Worm (Caenorhabditis elegans) whole organism, L3 larva: ENCODE results near the gene kcmf-1.

Experiments used
- R02D3.7 ChIP-seq: fragments of 150-350 bp; optimal IDR thresholded peaks from 2 replicates; lab custom pipeline; 2014; ENCODE audit warnings: missing biosample characterization, missing genetic modification characterization
- ama-1 ChIP-seq: fragments of 150-350 bp; optimal IDR thresholded peaks from 2 replicates; lab custom pipeline; 2018
- ceh-28 ChIP-seq: fragments of 150-350 bp; optimal IDR thresholded peaks from 2 replicates; lab custom pipeline; 2014; ENCODE audit warnings: missing biosample characterization, missing genetic modification reagents, missing genetic modification characterization
- ceh-82 ChIP-seq: fragments of 150-350 bp; optimal IDR thresholded peaks from 2 replicates; lab custom pipeline; 2014; ENCODE audit warnings: missing biosample characterization, missing genetic modification characterization
- fos-1 ChIP-seq: fragments of 150-350 bp; optimal IDR thresholded peaks from 2 replicates; lab custom pipeline; 2014; ENCODE audit warnings: missing biosample characterization, missing genetic modification characterization
- hmg-11 ChIP-seq: sonication (generic microtip); optimal IDR thresholded peaks from 2 replicates; lab custom pipeline; 2016; ENCODE audit warnings: missing genetic modification characterization, missing compliant biosample characterization
- nhr-12 ChIP-seq: fragments of 150-350 bp; optimal IDR thresholded peaks from 2 replicates; lab custom pipeline; 2014; ENCODE audit warnings: missing biosample characterization, missing genetic modification characterization
- nhr-77 ChIP-seq: fragments of 150-350 bp; optimal IDR thresholded peaks from 2 replicates; lab custom pipeline; 2014; ENCODE audit warnings: missing biosample characterization, missing genetic modification characterization
- skn-1 ChIP-seq: fragments of 150-350 bp; optimal IDR thresholded peaks from 2 replicates; lab custom pipeline; 2014; ENCODE audit warnings: missing biosample characterization, missing genetic modification characterization
- snpc-4 ChIP-seq: fragments of 150-350 bp; optimal IDR thresholded peaks from 2 replicates; lab custom pipeline; 2014; ENCODE audit warnings: missing biosample characterization, missing genetic modification characterization
- ztf-4 ChIP-seq: fragments of 150-350 bp; optimal IDR thresholded peaks from 2 replicates; lab custom pipeline; 2014; ENCODE audit warnings: missing biosample characterization, missing genetic modification characterization

DNA sequence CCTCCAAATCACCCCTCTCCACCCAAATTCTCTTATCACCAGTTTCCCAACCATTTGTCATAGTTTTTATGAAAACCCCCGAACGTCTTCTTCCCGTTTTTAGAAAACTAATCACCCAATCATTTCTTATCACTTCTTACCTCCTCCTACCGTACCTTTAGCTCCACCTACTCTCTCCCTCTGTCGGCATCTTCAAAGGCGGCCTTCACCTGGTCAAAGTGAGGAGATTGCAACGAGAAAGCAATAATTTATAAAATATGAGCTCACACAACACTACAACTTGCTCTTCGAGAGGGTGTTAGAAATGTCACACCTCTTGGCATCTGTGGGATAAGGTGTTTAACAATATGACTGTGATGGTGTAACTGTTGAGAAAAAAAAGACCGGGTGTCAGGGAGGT, 20.2 kb upstream of the kcmf-1 start:
- TF ChIP-seq ceh-82 (tag; lab: Kevin White, UChicago), result no peak
- TF ChIP-seq nhr-12 (tag; lab: Kevin White, UChicago), result no peak
- no peak for TF ChIP-seq ama-1 (lab: Kevin White, UChicago)
- TF ChIP-seq R02D3.7 (tag; lab: Kevin White, UChicago), result no peak
- TF ChIP-seq nhr-77 (tag; lab: Kevin White, UChicago), result no peak
- no peak for TF ChIP-seq ceh-28 (tag; lab: Kevin White, UChicago)
- no peak for TF ChIP-seq fos-1
- TF ChIP-seq snpc-4, result no peak
- TF ChIP-seq skn-1 (tag; lab: Kevin White, UChicago), result no peak
- no peak for TF ChIP-seq ztf-4 (tag; lab: Kevin White, UChicago)
- TF ChIP-seq hmg-11, result no peak
